4 fruit fly cellular contexts compared by ENCODE assay signal in the genomic region with DNA sequence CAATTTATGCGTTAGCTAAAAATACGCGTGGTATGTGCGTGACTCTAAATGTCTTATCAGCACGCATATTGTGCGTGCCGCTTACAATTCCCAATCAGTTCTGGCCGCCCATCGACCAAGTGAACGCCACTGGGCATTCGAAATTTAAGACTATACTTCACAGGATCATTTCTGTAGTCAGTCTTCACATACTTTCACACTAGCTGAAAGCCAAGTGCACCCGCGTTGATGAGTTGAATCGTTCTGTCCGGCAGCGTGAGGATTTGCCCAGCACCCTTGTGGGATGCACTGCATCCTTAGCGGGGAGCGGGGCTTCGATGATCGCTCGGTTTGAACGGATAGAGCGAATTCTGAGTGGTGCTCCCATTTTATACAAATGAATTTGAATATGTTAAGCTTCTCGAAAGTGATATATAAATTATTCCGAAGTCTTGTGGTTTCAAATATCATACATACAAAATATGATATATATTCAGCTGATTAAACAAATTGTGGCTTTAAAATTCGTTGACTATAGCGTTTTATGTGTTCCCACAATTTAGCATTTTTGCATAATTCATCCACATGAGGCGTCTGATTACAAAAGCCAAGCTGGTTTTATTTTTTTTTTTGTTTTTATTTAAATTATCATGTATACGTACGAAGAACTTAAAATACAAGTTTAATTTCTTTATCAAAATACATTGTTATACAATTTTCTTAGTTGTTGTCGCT.
TF ChIP-seq lines count a peak whose summit lies in the region.

No protein-coding gene starts in this region.

- no peak for TF ChIP-seq CTCF in whole organism, embryonic (GFP tag; optimal IDR thresholded peaks at IDR 0.05; lab: Kevin White, UChicago)

TF ChIP-seq in whole organism, adult, 20 proteins besides CTCF, POLR2A, EP300 and RAD21:
- TF ChIP-seq Hr96 (GFP tag; optimal IDR thresholded peaks at IDR 0.05; lab: Kevin White, UChicago), result no peak
- TF ChIP-seq tj (GFP tag; optimal IDR thresholded peaks at IDR 0.05; lab: Kevin White, UChicago), result peak; percentile 98

TF ChIP-seq in whole organism, embryonic, 481 proteins besides CTCF, POLR2A, EP300 and RAD21 (continues in another document):
- TF ChIP-seq BtbVII (GFP tag; optimal IDR thresholded peaks at IDR 0.05; lab: Kevin White, UChicago) (no peak), CG17186 (GFP tag; optimal IDR thresholded peaks at IDR 0.05; lab: Kevin White, UChicago) (no peak), Dip2 (GFP tag; IDR thresholded peaks at IDR 0.05; lab: Robert Waterston, UW) (no peak), sens-2 (GFP tag; IDR thresholded peaks at IDR 0.05; lab: Robert Waterston, UW) (no peak), nerfin-1 (tag; optimal IDR thresholded peaks at IDR 0.05; lab: Kevin White, UChicago) (no peak), CG8359 (GFP tag; optimal IDR thresholded peaks at IDR 0.05; lab: Kevin White, UChicago; ENCODE audit: borderline replicate concordance) (no peak), B-H2 (GFP tag; optimal IDR thresholded peaks at IDR 0.05; lab: Kevin White, UChicago) (no peak), Stat92E (GFP tag; optimal IDR thresholded peaks at IDR 0.05; lab: Kevin White, UChicago) (no peak), Hr51 (GFP tag; optimal IDR thresholded peaks at IDR 0.05; lab: Kevin White, UChicago) (peak in 1 of 2 experiments; percentile 21), ci (GFP tag; IDR thresholded peaks at IDR 0.05; lab: Robert Waterston, UW) (no peak), klu (GFP tag; IDR thresholded peaks at IDR 0.05; lab: Robert Waterston, UW) (no peak), CG12104 (GFP tag; optimal IDR thresholded peaks at IDR 0.05; lab: Kevin White, UChicago) (no peak), Vsx1 (GFP tag; optimal IDR thresholded peaks at IDR 0.05; lab: Kevin White, UChicago) (no peak), exex (tag; optimal IDR thresholded peaks at IDR 0.05; lab: Kevin White, UChicago) (no peak), CG8290 (GFP tag; optimal IDR thresholded peaks at IDR 0.05; lab: Kevin White, UChicago) (no peak), CG8290 (tag; optimal IDR thresholded peaks at IDR 0.05; lab: Kevin White, UChicago) (peak in 1 of 2 experiments; percentile 21), kay (GFP tag; optimal IDR thresholded peaks at IDR 0.05; lab: Kevin White, UChicago) (no peak), amos (GFP tag; IDR thresholded peaks at IDR 0.05; lab: Robert Waterston, UW; ENCODE audit: partially characterized antibody) (peak; percentile 26; the same call in 1 of the 2 replicates), disco-r (GFP tag; optimal IDR thresholded peaks at IDR 0.05; lab: Kevin White, UChicago) (no peak), dmrt11E (tag; optimal IDR thresholded peaks at IDR 0.05; lab: Kevin White, UChicago) (no peak), lilli (GFP tag; optimal IDR thresholded peaks at IDR 0.05; lab: Kevin White, UChicago) (peak; percentile 31), otp (GFP tag; IDR thresholded peaks at IDR 0.05; lab: Robert Waterston, UW) (0 out of 3 replicates have a peak, but pooled peaks have one; percentile 18), CG11247 (GFP tag; IDR thresholded peaks at IDR 0.05; lab: Robert Waterston, UW) (no peak), CG8924 (tag; optimal IDR thresholded peaks at IDR 0.05; lab: Kevin White, UChicago) (no peak), CG33213 (GFP tag; optimal IDR thresholded peaks at IDR 0.05; lab: Kevin White, UChicago) (peak; percentile 0), Scr (GFP tag; IDR thresholded peaks at IDR 0.05; lab: Robert Waterston, UW; ENCODE audit: partially characterized antibody) (no peak)

TF ChIP-seq in whole organism, prepupa, 60 proteins besides CTCF, POLR2A, EP300 and RAD21:
- no peak for TF ChIP-seq pdm3 (GFP tag; optimal IDR thresholded peaks at IDR 0.05; lab: Kevin White, UChicago)
- TF ChIP-seq CG8319 (GFP tag; optimal IDR thresholded peaks at IDR 0.05; lab: Kevin White, UChicago), result no peak
- TF ChIP-seq Hr4 (GFP tag; optimal IDR thresholded peaks at IDR 0.05; lab: Kevin White, UChicago), result no peak
- TF ChIP-seq CG6276 (GFP tag; optimal IDR thresholded peaks at IDR 0.05; lab: Kevin White, UChicago), result no peak
- no peak for TF ChIP-seq CG15336 (GFP tag; IDR thresholded peaks at IDR 0.05; lab: Robert Waterston, UW)
- peak; percentile 35 for TF ChIP-seq Eip78C (GFP tag; lab: Kevin White, UChicago)
TF ChIP-seq in whole organism, prepupa: peak in this region for 1.

TF ChIP-seq in whole organism, pupa, 21 proteins besides CTCF, POLR2A, EP300 and RAD21:
- TF ChIP-seq CG32121 (GFP tag; IDR thresholded peaks at IDR 0.05; lab: Robert Waterston, UW) (0 out of 2 replicates have a peak, but pooled peaks have one; percentile 23), CG8301 (tag; optimal IDR thresholded peaks at IDR 0.05; lab: Kevin White, UChicago) (no peak)
TF ChIP-seq in whole organism, pupa: peak in this region for 1.
